Fruit fly (Drosophila melanogaster) whole organism, larva: ENCODE results near the gene rdgB.

Source experiments
- noc ChIP-seq: fragments of 200-800 bp; sonication (Bioruptor generic); optimal IDR thresholded peaks from 3 replicates; lab custom pipeline; 2019; ENCODE audit warnings: missing biosample characterization, mild to moderate bottlenecking, missing genetic modification characterization, moderate library complexity

The rdgB gene

DNA sequence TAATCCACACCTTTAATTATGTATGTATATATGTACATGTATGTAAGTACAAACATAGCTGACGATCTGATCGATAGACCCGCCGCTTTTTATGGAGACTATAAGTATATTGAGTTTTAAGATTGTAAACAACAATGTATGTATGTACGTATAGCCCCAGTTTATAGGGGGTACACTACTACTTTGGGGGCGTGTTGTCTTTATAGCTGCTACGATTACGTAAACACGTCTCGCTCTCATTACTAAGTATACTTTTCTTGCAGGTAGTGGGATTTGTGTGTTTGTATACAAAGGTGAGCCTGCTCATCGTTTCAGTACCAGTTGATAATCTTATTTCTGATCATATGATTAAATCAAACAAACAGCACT, 12.7 kb upstream of the rdgB start:
- TF ChIP-seq noc (tag; lab: Kevin White, UChicago), result no peak

DNA sequence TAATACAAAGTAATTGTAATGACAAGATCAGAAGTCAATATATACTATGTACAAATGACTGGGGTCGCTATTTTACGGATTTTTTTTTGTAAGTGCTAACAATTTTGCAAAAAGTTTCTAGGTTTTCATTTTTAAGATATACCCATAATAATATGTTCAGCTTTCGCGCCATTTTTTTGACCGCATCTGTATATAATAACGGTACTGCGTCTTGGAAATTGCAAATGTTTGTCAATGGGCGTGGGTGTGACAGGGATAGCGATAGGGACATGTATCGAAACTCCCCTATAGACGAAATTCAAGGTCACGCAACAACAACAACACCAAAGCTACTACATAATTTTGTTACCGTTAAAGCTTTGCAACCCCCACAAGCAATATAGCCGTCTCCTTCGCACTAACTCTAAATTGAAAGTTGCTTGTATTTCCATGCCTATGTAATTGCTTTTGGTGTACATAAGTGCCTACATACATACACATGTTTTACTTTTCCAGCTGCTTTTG, 10.0 kb upstream of the rdgB start:
- TF ChIP-seq noc (tag; lab: Kevin White, UChicago), result no peak

DNA sequence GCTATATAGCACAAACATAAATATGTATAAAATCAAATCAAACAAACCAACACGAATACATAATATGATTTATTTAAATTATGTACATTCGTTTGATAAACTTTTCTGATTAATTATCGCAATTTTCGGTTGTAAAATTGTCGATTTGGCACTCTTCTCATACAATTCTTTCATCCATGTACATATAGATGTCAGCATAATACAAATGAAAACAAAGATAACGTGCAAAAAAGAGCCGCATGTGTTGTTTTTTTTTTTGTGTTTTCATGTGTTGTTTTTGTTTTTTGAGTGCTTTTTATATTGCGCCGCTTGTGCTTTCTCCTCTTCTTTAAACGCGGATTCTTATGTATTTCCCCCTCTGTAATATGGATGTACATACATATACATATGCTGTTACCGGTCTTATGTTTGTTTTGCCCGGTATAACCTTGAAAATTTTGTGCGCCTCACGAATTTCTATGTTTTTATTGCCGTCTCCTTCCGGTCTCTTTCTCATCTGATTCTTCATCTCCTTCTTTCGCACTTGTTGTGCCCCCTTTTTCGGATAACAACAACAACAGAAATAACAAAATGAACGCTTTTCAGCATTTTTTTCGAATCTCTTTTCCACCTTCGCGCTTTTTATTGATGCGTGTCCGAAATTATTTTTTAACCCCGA, 9.3 kb upstream of the rdgB start:
- TF ChIP-seq noc (tag; lab: Kevin White, UChicago), result no peak

DNA sequence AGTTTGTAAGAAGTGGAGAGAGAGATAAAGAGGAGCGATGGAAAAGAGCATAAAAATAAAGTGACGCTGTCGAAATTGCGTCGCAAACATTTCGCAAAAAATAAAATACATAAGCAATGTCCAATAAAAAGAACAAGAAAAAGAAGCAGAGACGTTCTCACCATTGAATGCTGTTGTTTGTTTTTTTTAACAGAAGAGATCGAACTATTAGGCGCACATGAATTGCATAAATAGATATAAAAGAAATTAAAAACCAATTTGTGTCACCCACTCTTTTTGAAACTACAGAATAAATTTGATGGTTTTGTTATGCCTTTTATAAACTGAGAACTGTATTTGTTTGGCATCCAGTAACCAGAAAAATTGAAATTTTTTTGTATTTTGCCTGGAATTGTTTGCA, 8.8 kb upstream of the rdgB start:
- TF ChIP-seq noc (tag; lab: Kevin White, UChicago), result no peak

DNA sequence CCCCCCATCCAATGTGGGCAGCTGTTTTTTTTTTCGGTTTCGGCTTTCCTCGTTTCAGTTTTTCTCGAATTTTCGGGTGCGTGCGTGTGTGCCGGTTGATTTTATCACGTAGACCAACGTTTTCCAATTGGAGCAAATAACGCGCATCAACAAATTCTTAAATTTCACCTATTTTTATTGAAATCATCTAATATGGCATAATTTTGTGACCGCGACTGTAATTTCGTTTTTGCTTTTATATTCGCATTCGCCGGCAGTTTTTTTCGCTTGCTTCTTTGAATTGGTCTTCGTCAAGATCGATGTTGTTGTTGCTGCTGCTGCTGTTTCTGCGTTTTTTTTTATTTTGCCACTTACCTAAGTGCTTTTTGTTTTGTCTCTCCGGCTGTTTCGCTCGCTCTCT, 8.1 kb upstream of the rdgB start:
- no peak for TF ChIP-seq noc (tag; lab: Kevin White, UChicago)

DNA sequence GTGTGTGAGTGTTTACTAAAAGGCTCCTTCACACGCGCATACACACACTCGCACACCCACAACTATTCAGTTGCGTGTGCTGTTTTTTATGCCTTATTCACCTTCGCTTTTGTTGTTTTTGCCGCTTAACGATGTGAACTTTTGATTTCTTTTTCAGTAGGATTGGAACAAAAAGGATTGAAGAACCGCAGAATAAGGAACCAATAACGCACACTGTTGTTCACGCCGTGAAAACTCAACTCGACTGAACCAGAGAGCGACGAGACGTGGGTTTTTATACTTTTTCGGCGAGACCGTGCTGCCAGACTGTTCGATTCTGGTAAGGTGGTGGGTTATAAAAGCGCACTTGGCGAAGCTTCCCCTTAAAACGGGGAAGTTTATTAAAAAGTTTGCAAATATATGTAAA, 7.4 kb upstream of the rdgB start, which contains the start of gene Pdcd4:
Gene Pdcd4, minus strand, starts transcription at position 255 of the 406 bp plus-strand sequence.
- no peak for TF ChIP-seq noc (tag; lab: Kevin White, UChicago)

DNA sequence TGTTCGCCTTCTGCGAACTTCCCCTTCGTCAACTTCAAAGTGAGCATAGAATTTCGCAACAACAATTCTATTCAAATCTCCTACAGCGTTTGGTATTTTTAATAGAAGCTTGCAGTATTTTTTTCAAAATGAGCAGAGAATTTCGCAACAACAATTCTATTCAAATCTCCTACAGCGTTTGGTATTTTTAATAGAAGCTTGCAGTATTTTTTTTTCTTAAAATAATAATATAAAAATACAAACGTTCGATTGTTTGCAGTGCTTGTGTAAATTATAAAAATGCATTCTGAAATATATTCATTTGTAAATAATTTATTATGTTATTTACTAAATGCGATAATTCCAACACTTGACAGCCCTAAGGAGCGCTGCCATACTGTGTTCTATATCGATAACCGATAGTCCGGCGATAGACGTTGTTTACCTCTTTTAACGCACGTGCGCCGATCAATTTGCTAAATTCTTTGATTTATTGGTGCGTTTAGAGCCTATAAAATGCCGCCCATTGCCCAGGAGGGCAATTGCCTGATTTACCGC, 5.7 kb upstream of the rdgB start, which contains the start of the genes CG32625 and Rtc1:
Gene CG32625, minus strand, starts transcription at position 51 of the 537 bp plus-strand sequence.
Gene Rtc1, plus strand, starts transcription at position 404 of the 537 bp plus-strand sequence.
- peak; percentile 38 for TF ChIP-seq noc (tag; lab: Kevin White, UChicago)

DNA sequence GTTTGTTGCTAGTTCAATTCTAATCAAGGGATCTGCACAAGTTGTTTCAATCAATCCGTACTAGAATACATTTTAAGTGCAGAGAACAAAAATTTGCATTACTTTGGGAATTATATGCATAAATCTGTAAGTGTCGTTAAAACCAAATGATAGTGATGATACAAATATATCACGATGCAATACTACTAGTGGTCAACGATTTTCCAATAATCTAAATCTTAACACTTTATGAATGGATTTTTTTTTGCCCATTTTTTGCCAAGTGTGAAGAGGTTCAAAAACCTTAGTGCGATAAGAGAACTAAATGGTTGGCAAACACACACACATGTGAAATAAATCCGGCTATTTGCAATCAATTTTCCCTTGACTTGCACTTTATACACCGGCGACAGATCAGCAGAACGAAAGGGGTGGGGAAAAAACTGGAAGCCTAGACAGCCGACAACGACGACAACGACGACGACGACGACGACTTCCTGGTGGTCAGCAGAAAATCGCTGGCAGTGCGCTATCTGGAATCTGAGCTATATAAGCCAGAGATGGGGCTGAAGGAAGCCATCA, 3.5 kb upstream of the rdgB start, which contains the start of gene Yp3:
Gene Yp3, plus strand, starts transcription at position 558 of the 561 bp plus-strand sequence.
- TF ChIP-seq noc (tag; lab: Kevin White, UChicago), result no peak

DNA sequence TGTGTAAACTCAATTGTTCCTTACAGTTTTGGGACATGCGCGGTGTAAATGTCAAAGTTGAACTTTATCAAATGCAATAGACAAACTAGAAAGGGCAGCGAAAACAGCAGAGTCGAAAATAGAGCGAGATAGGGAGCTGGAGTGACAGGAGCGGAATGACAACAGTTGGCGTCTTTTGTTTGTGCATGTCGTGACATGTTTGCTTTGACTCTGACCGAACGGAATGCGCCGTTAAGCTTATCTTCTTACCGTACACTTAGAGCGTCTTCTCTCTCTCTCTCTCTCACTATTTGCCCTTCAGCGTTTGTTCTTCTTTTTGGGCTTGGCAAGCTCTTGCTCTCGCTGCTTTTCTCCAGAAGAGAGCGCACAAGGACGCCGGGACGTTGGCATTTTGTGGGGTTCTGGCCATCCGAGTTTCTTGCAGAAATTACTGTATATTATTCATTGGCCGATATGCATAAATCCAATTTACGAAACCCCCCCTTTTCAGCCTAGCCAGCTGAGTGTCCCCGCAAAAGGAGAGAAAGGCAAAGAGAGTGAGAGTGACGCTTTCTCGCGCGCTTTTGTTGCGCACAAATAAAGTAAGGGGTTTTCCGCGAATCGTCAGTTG, 685 bp upstream of the rdgB start:
- TF ChIP-seq noc (tag; lab: Kevin White, UChicago), result no peak

DNA sequence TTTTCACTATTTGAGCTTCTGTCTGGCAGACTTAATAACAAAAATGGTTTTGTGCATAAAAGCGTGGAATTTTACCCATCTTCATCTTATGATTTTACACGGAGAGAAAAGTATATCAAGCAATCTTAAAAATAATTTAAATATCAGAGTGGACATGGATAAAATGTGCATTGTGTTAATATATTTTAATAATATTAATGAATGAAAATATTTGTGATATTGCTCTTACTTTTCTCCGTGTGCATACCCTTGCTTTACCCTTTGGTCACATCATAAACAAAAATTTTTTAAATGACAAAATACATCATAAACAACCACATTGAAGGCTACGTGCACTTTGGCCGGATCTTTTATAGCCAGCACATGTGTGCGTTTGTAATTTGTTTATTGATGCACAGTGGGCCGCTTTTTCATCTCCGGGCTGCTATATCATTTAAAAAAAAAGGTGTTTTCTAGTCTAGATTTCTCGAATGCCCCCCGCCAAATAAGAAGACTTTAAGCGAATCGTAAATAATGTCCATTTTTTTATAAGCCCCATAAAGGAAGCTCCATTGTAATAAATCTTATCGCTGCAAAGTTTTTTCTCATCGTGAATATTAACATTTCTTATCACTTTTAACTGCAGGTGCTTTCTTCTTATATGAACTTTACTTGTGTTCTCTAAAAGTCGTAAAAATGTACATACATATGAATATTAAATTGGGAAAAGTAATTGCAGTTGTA, 2.0 kb downstream of the rdgB start:
- peak; percentile 48 for TF ChIP-seq noc (tag; lab: Kevin White, UChicago)

DNA sequence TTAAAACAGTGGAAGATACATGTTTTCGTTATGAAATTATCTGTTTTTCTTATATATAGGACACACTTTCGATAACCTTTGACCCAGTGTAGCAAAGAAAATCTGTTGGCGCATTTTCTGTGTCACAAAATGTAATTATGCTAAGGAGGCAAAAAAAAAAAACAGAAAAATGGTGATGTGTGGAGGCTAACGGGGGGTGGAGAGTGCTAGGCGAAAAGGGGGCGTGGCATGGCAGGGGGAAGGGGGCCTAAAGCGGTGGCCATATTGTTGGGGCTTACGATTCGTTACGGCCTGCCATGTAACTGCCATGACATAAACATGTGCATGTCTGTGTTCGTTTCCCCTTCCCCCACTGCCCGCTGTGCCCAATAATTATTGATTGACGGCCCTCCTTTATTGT, 2.7 kb downstream of the rdgB start:
- TF ChIP-seq noc (tag; lab: Kevin White, UChicago), result no peak

DNA sequence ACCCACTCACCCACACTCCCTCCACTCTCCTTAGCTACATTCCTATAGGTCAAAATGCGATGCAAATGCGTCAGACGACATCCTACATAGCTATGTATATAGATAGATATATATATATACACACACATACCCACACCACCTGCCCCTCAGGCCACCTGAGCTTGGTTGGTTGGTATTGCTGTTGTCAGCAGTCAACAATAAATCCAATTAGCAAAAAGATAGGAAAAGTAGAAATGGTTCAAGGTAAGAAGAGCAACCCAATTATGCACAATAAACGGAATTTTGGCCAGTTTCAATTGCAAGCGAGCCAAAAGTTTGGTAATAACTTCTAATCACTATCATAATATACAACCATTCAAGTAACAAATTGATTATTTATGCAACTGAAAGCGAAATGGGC, 3.9 kb downstream of the rdgB start:
- TF ChIP-seq noc (tag; lab: Kevin White, UChicago), result no peak

DNA sequence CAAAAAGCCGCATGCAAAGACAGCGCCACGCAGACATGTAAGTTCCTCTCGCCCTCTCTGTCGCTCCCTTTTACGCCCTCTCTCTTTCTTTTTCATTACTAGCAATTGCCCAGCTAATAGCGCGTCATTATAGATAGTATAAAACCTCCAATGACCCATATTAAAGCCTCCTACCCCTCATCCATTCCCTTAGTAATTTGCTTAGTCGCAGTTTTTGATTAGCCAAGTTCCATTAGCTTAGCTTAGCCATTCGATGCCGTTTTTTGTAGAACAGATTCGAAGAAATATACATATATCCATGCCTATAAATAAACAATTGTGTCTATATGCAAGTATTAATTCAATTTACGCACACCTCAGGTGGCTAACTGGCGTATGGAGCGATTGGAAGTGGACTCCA, 8.2 kb downstream of the rdgB start:
- TF ChIP-seq noc (tag; lab: Kevin White, UChicago), result no peak

DNA sequence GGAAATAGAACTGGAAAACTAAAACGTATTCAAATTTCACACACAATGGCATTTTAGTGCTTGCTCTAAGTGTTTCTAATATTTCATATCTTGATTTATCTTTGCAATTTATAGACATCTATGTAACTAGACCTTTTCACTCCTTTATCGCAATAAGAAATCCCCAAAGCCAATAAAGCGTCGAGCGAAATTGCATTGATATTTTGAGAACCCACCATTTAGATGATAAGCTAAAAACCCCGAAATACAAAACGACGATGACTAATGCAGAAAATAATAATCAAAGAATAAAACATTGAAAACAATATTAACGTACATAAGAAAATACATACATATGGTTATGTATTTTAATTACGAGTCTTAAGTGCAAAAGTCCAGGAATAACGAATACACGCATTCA, 16.0 kb downstream of the rdgB start:
- no peak for TF ChIP-seq noc (tag; lab: Kevin White, UChicago)

DNA sequence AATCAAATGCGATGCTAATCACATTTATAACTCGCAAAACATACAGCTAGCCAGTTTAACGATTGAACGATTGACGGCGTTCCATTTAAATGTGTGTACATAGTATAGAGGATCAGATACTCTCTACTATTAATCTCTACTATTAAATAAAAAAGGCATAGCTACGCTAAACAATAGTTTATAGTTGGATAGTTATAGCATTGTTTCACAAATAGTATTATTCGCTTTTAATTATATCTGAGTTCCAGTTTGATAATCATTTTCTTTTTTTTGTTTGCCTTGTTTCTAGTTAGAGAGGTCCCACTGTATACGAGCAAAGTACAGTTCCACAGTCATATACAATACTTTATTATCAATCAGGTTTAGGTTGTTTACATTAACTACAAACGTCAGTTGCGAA, 17.1 kb downstream of the rdgB start:
- peak; percentile 22 for TF ChIP-seq noc (tag; lab: Kevin White, UChicago)
